Worm (Caenorhabditis elegans) whole organism, L4/young adult: ENCODE measurements around the gene scl-3.

ENCODE experiments used
- W03F9.2 ChIP-seq: fragments of 150-350 bp; optimal IDR thresholded peaks from 2 replicates; lab custom pipeline; 2014; ENCODE audit warnings: missing biosample characterization, missing genetic modification characterization
- dao-5 ChIP-seq: sonication (generic microtip); optimal IDR thresholded peaks from 2 replicates; lab custom pipeline; 2016; ENCODE audit warnings: missing genotype, missing genetic modification characterization, moderate library complexity, missing compliant biosample characterization
- him-1 ChIP-seq: sonication (generic microtip); optimal IDR thresholded peaks from 2 replicates; lab custom pipeline; 2016; ENCODE audit warnings: missing genotype, missing genetic modification reagents, missing genetic modification characterization, missing compliant biosample characterization

DNA sequence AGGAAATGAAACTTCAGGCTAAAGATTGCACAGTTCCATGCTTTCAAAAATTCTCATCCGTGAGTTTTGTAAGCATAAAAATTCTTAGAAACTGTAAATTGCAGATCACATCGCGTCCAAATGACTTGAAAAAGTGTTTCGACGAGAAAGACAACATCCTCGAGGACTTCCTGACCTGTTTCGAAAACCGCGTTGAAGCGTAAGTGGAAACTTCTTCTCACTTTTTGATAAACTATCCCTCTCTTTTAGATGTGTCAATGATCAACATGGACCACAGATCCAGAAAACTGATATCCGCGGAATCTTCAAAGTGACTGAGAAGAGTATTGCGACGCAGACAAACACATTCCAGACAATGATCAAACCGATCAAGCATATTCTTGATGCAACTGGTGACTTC is 21.5 kb downstream of the scl-3 start:
- TF ChIP-seq dao-5 = no peak
- TF ChIP-seq him-1 = no peak
- TF ChIP-seq W03F9.2 = no peak
